Fruit fly (Drosophila melanogaster) whole organism, adult: Measurements from ENCODE around the gene Ndf.

ENCODE experiments used
- CG1620 ChIP-seq: fragments of 200-800 bp; sonication (Bioruptor generic); optimal IDR thresholded peaks from 2 replicates; lab custom pipeline; 2016; ENCODE audit warnings: missing biosample characterization, missing genetic modification characterization
- Crg-1 ChIP-seq: fragments of 200-800 bp; sonication (Bioruptor generic); optimal IDR thresholded peaks from 2 replicates; lab custom pipeline; 2016; ENCODE audit warnings: missing biosample characterization, missing genetic modification characterization
- Hr96 ChIP-seq: fragments of 200-800 bp; sonication (Bioruptor generic); optimal IDR thresholded peaks from 2 replicates; lab custom pipeline; 2016; ENCODE audit warnings: missing biosample characterization, missing genetic modification characterization
- cnc ChIP-seq, 2 experiments: fragments of >200 bp; optimal IDR thresholded peaks; 2 replicates each; lab custom pipeline; 2017
- kay ChIP-seq: fragments of 200-800 bp; sonication (Bioruptor generic); peaks from one replicate; lab custom pipeline; 2016; ENCODE audit warnings: missing biosample characterization, missing genetic modification characterization, borderline replicate concordance
- ovo ChIP-seq: fragments of 200-800 bp; sonication (Bioruptor generic); optimal IDR thresholded peaks from 2 replicates; lab custom pipeline; 2016; ENCODE audit warnings: missing biosample characterization, missing genetic modification characterization
- tj ChIP-seq: fragments of 200-800 bp; sonication (Bioruptor generic); optimal IDR thresholded peaks from 3 replicates; lab custom pipeline; 2017; ENCODE audit warnings: missing biosample characterization, mild to moderate bottlenecking, missing genetic modification characterization, moderate library complexity

dm6 chr2L:10035786-10036364, 32.2 kb downstream of the Ndf start:
- TF ChIP-seq tj (GFP tag; lab: Kevin White, UChicago): no peak
- no peak for TF ChIP-seq Hr96 (GFP tag; lab: Kevin White, UChicago)
- TF ChIP-seq ovo: no peak
- TF ChIP-seq Crg-1: no peak
- no peak for TF ChIP-seq kay (GFP tag; lab: Kevin White, UChicago)
- TF ChIP-seq CG1620 (GFP tag; lab: Kevin White, UChicago): no peak
- TF ChIP-seq cnc (optimal IDR thresholded peaks at IDR 0.05; lab: Kevin White, UChicago): no peak
